Worm (Caenorhabditis elegans) whole organism, L1 larva: ENCODE data around the gene osg-1.

Source experiments
- F16B12.6 ChIP-seq: fragments of 150-350 bp; optimal IDR thresholded peaks from 2 replicates; lab custom pipeline; 2014; ENCODE audit warnings: missing biosample characterization, missing genetic modification characterization
- Y116A8C.19 ChIP-seq: sonication (generic microtip); optimal IDR thresholded peaks from 2 replicates; lab custom pipeline; 2016; ENCODE audit warnings: missing compliant biosample characterization, missing genetic modification characterization, borderline replicate concordance
- alr-1 ChIP-seq: fragments of 200-800 bp; sonication (Bioruptor generic); optimal IDR thresholded peaks from 2 replicates; lab custom pipeline; 2018; ENCODE audit warnings: borderline replicate concordance, mild to moderate bottlenecking, missing genetic modification characterization, missing compliant biosample characterization
- blmp-1 ChIP-seq: fragments of 150-350 bp; optimal IDR thresholded peaks from 2 replicates; lab custom pipeline; 2014; ENCODE audit warnings: missing biosample characterization, missing genetic modification characterization
- ceh-63 ChIP-seq: fragments of 200-800 bp; sonication (Bioruptor generic); optimal IDR thresholded peaks from 2 replicates; lab custom pipeline; 2018; ENCODE audit warnings: mild to moderate bottlenecking, missing genetic modification characterization, missing compliant biosample characterization
- ceh-82 ChIP-seq, 3 experiments: fragments of 150-350 bp in 1 of 3; sonication (generic microtip) in 2 of 3; optimal IDR thresholded peaks; 2 replicates each; lab custom pipeline; 2014 to 2017; ENCODE audit warnings: missing biosample characterization in 3 of 3, missing genetic modification characterization in 3 of 3
- ceh-88 ChIP-seq: fragments of 200-800 bp; sonication (Bioruptor generic); IDR thresholded peaks from 2 replicates; pipeline ENCODE4 v1.3.6; 2022; ENCODE audit warnings: missing genetic modification characterization, missing compliant biosample characterization
- dpl-1 ChIP-seq, 3 experiments: fragments of 150-350 bp in 2 of 3; sonication (generic microtip) in 1 of 3; optimal IDR thresholded peaks; 2 replicates each; lab custom pipeline; 2014 to 2017; ENCODE audit warnings: missing biosample characterization in 3 of 3, missing genetic modification characterization in 3 of 3, missing genetic modification reagents in 3 of 3
- efl-1 ChIP-seq, 4 experiments: fragments of 150-350 bp; optimal IDR thresholded peaks in 3 of 4; peaks in 1 of 4; 1 replicate in 1 of 4; 2 replicates in 3 of 4; lab custom pipeline; 2014; ENCODE audit warnings: missing biosample characterization in 2 of 4, missing genetic modification characterization in 2 of 4, missing genetic modification reagents in 2 of 4
- egl-13 ChIP-seq: sonication (generic microtip); optimal IDR thresholded peaks from 2 replicates; lab custom pipeline; 2016; ENCODE audit warnings: missing genotype, missing genetic modification reagents, missing genetic modification characterization, missing compliant biosample characterization
- fkh-10 ChIP-seq: sonication (generic microtip); optimal IDR thresholded peaks from 2 replicates; lab custom pipeline; 2017; ENCODE audit warnings: missing biosample characterization, missing genetic modification reagents, missing genetic modification characterization
- fkh-4 ChIP-seq: sonication (generic microtip); optimal IDR thresholded peaks from 2 replicates; lab custom pipeline; 2016; ENCODE audit warnings: missing compliant biosample characterization, missing genetic modification characterization, borderline replicate concordance
- grh-1 ChIP-seq: fragments of 200-800 bp; sonication (Bioruptor generic); IDR thresholded peaks from 2 replicates; pipeline ENCODE4 v1.3.6; 2022; ENCODE audit warnings: missing genetic modification reagents, missing genetic modification characterization, missing compliant biosample characterization
- hlh-17 ChIP-seq: fragments of 200-800 bp; sonication (Bioruptor generic); optimal IDR thresholded peaks from 2 replicates; lab custom pipeline; 2018; ENCODE audit warnings: missing genetic modification characterization, mild to moderate bottlenecking, missing compliant biosample characterization, moderate library complexity, borderline replicate concordance
- isw-1 ChIP-seq: fragments of 200-800 bp; sonication (Bioruptor generic); IDR thresholded peaks from 2 replicates; pipeline ENCODE4 v1.3.6; 2022; ENCODE audit warnings: missing genetic modification characterization, missing compliant biosample characterization
- lin-13 ChIP-seq: fragments of 150-350 bp; optimal IDR thresholded peaks from 2 replicates; lab custom pipeline; 2014; ENCODE audit warnings: missing biosample characterization, missing genetic modification reagents, missing genetic modification characterization
- lin-14 ChIP-seq: fragments of 200-800 bp; sonication (Bioruptor generic); optimal IDR thresholded peaks from 2 replicates; lab custom pipeline; 2018; ENCODE audit warnings: mild to moderate bottlenecking, missing genetic modification characterization, moderate library complexity, missing compliant biosample characterization
- lin-15B ChIP-seq: fragments of 150-350 bp; sonication (generic microtip); optimal IDR thresholded peaks from 3 replicates; lab custom pipeline; 2014; ENCODE audit warnings: missing biosample characterization, missing genetic modification characterization
- lin-35 ChIP-seq, 2 experiments: fragments of 150-350 bp; optimal IDR thresholded peaks; 2 replicates each; lab custom pipeline; 2014; ENCODE audit warnings: missing biosample characterization in 2 of 2, missing genetic modification characterization in 2 of 2, missing genetic modification reagents in 2 of 2
- lir-3 ChIP-seq: sonication (generic microtip); optimal IDR thresholded peaks from 2 replicates; lab custom pipeline; 2016; ENCODE audit warnings: mild to moderate bottlenecking, missing genetic modification characterization, moderate library complexity, missing compliant biosample characterization; ENCODE audit not compliant: poor library complexity
- lsy-2 ChIP-seq, 2 experiments: fragments of 150-350 bp; optimal IDR thresholded peaks; 2 replicates each; lab custom pipeline; 2014; ENCODE audit warnings: missing biosample characterization in 2 of 2, missing genetic modification characterization in 2 of 2
- mab-9 ChIP-seq: fragments of 200-800 bp; sonication (Bioruptor generic); IDR thresholded peaks from 2 replicates; pipeline ENCODE4 v1.3.6; 2022; ENCODE audit warnings: missing genetic modification reagents, missing genetic modification characterization, missing compliant biosample characterization
- nhr-11 ChIP-seq: fragments of 150-350 bp; optimal IDR thresholded peaks from 2 replicates; lab custom pipeline; 2014; ENCODE audit warnings: missing biosample characterization, missing genetic modification characterization
- nhr-237 ChIP-seq: fragments of 150-350 bp; optimal IDR thresholded peaks from 2 replicates; lab custom pipeline; 2014; ENCODE audit warnings: missing biosample characterization, missing genetic modification characterization
- nhr-47 ChIP-seq: sonication (generic microtip); optimal IDR thresholded peaks from 2 replicates; lab custom pipeline; 2016; ENCODE audit warnings: mild to moderate bottlenecking, missing genetic modification characterization, moderate library complexity, missing compliant biosample characterization
- nhr-77 ChIP-seq: fragments of 150-350 bp; optimal IDR thresholded peaks from 2 replicates; lab custom pipeline; 2014; ENCODE audit warnings: missing biosample characterization, missing genetic modification characterization
- pag-3 ChIP-seq: sonication (generic microtip); optimal IDR thresholded peaks from 2 replicates; lab custom pipeline; 2017; ENCODE audit warnings: missing genetic modification characterization, mild to moderate bottlenecking, missing compliant biosample characterization, antibody characterized with exemption, borderline replicate concordance; ENCODE audit not compliant: insufficient read depth
- pqm-1 ChIP-seq: sonication (generic microtip); optimal IDR thresholded peaks from 3 replicates; lab custom pipeline; 2017; ENCODE audit warnings: missing biosample characterization, missing genetic modification characterization
- rnt-1 ChIP-seq: sonication (generic microtip); optimal IDR thresholded peaks from 2 replicates; lab custom pipeline; 2016; ENCODE audit warnings: mild to moderate bottlenecking, missing genetic modification characterization, moderate library complexity, missing compliant biosample characterization
- skn-1 ChIP-seq: fragments of 150-350 bp; optimal IDR thresholded peaks from 2 replicates; lab custom pipeline; 2014; ENCODE audit warnings: missing biosample characterization, missing genetic modification characterization
- sup-37 ChIP-seq: fragments of 200-800 bp; sonication (Bioruptor generic); optimal IDR thresholded peaks from 2 replicates; lab custom pipeline; 2018; ENCODE audit warnings: mild to moderate bottlenecking, missing genetic modification characterization, missing compliant biosample characterization
- unc-130 ChIP-seq: fragments of 150-350 bp; optimal IDR thresholded peaks from 2 replicates; lab custom pipeline; 2017; ENCODE audit warnings: missing biosample characterization, missing genetic modification characterization, inconsistent platforms
- unc-30 ChIP-seq: sonication (generic microtip); optimal IDR thresholded peaks from 2 replicates; lab custom pipeline; 2017; ENCODE audit warnings: missing biosample characterization, missing genetic modification characterization
- unc-62 ChIP-seq: fragments of 150-350 bp; optimal IDR thresholded peaks from 2 replicates; lab custom pipeline; 2014; ENCODE audit warnings: missing biosample characterization, missing genetic modification reagents, missing genetic modification characterization
- unc-86 ChIP-seq: sonication (generic microtip); optimal IDR thresholded peaks from 2 replicates; lab custom pipeline; 2016; ENCODE audit warnings: missing genetic modification characterization, missing compliant biosample characterization
- xbp-1 ChIP-seq: sonication (generic microtip); optimal IDR thresholded peaks from 2 replicates; lab custom pipeline; 2016; ENCODE audit warnings: missing genetic modification characterization, missing compliant biosample characterization

Gene osg-1

ce11 chrIII:5521930-5522329, 34.6 kb downstream of the osg-1 start, which contains the start of gene D1044.4:
Gene D1044.4 (minus strand): TSS chrIII:5522030.
- no peak for TF ChIP-seq lin-15B (tag; lab: Kevin White, UChicago)
- no peak for TF ChIP-seq egl-13
- TF ChIP-seq pag-3: no peak
- TF ChIP-seq fkh-10 (GFP tag; lab: Kevin White, UChicago): no peak
- TF ChIP-seq blmp-1 (tag; lab: Kevin White, UChicago): no peak
- TF ChIP-seq mab-9 (GFP tag; lab: Robert Waterston, UW): no peak
- TF ChIP-seq xbp-1 (tag; lab: Kevin White, UChicago): no peak
- TF ChIP-seq ceh-63: no peak
- TF ChIP-seq hlh-17: no peak
- no peak for TF ChIP-seq ceh-88 (GFP tag; lab: Robert Waterston, UW)
- no peak for TF ChIP-seq lin-14 (GFP tag; lab: Kevin White, UChicago)
- TF ChIP-seq Y116A8C.19 (tag; lab: Kevin White, UChicago): no peak
- TF ChIP-seq unc-30: no peak
- no peak for TF ChIP-seq dpl-1 (GFP tag; optimal IDR thresholded peaks at IDR 0.05; lab: Kevin White, UChicago)
- TF ChIP-seq pqm-1 (tag; lab: Kevin White, UChicago): no peak
- no peak for TF ChIP-seq lin-13 (GFP tag; lab: Kevin White, UChicago)
- TF ChIP-seq nhr-47: no peak
- no peak for TF ChIP-seq fkh-4 (tag; lab: Kevin White, UChicago)
- no peak for TF ChIP-seq lir-3 (tag; lab: Kevin White, UChicago)
- no peak for TF ChIP-seq unc-86

- no peak for TF ChIP-seq nhr-47
- no peak for TF ChIP-seq unc-130 (tag; lab: Kevin White, UChicago)
- TF ChIP-seq pqm-1 (tag; lab: Kevin White, UChicago): no peak
- TF ChIP-seq isw-1 (GFP tag; lab: Robert Waterston, UW): no peak
- TF ChIP-seq lsy-2 (tag; optimal IDR thresholded peaks at IDR 0.05; lab: Kevin White, UChicago): no peak
- no peak for TF ChIP-seq skn-1
- no peak for TF ChIP-seq F16B12.6 (tag; lab: Kevin White, UChicago)
Observed at ce11 chrIII:5525973-5526372, 38.6 kb downstream of the osg-1 start, which contains the start of gene dex-1. Gene dex-1 (plus strand): TSS chrIII:5526104.

ce11 chrIII:5541777-5542176, 54.4 kb downstream of the osg-1 start:
- TF ChIP-seq blmp-1 (tag; lab: Kevin White, UChicago): peak; percentile 24
- TF ChIP-seq sup-37: no peak
- TF ChIP-seq dpl-1 (GFP tag; optimal IDR thresholded peaks at IDR 0.05; lab: Kevin White, UChicago): peak in 2 of 3 experiments; percentile 5 to 7

- no peak for TF ChIP-seq nhr-47
- TF ChIP-seq pag-3: no peak
- no peak for TF ChIP-seq isw-1 (GFP tag; lab: Robert Waterston, UW)
- no peak for TF ChIP-seq alr-1 (tag; lab: Kevin White, UChicago)
- TF ChIP-seq nhr-11 (tag; lab: Kevin White, UChicago): no peak
- TF ChIP-seq grh-1 (GFP tag; lab: Robert Waterston, UW): no peak
- TF ChIP-seq lin-35 (GFP tag; optimal IDR thresholded peaks at IDR 0.05; lab: Kevin White, UChicago): no peak
- no peak for TF ChIP-seq rnt-1 (tag; lab: Kevin White, UChicago)
- TF ChIP-seq efl-1 (optimal IDR thresholded peaks at IDR 0.05; lab: Kevin White, UChicago): no peak
- TF ChIP-seq efl-1 (GFP tag; optimal IDR thresholded peaks at IDR 0.05 in 1 of 2; lab: Kevin White, UChicago): no peak
- no peak for TF ChIP-seq ceh-82 (tag; optimal IDR thresholded peaks at IDR 0.05; lab: Kevin White, UChicago)
- no peak for TF ChIP-seq unc-62 (GFP tag; lab: Kevin White, UChicago)
- TF ChIP-seq nhr-77 (tag; lab: Kevin White, UChicago): no peak
- no peak for TF ChIP-seq nhr-237 (tag; lab: Kevin White, UChicago)
- no peak for TF ChIP-seq blmp-1 (tag; lab: Kevin White, UChicago)
Observed at ce11 chrIII:5543050-5543449, 55.7 kb downstream of the osg-1 start, which contains the start of gene D1044.6. Gene D1044.6 (minus strand): TSS chrIII:5543177.
